Fruit fly (Drosophila melanogaster) whole organism, embryonic: ENCODE measurements around the gene Sas-4.

Experiments used
- Aef1 ChIP-seq: fragments of 200-800 bp; sonication (Bioruptor generic); IDR thresholded peaks from 3 replicates; pipeline ENCODE4 v1.3.6; 2022; ENCODE audit warnings: missing biosample characterization, missing genetic modification characterization
- Asciz ChIP-seq: fragments of 200-800 bp; sonication (Bioruptor generic); optimal IDR thresholded peaks from 2 replicates; lab custom pipeline; 2017; ENCODE audit warnings: missing biosample characterization, mild to moderate bottlenecking, missing genetic modification characterization, missing genetic modification reagents
- CG10267 ChIP-seq: fragments of 200-800 bp; sonication (Bioruptor generic); optimal IDR thresholded peaks from 2 replicates; lab custom pipeline; 2018; ENCODE audit warnings: missing biosample characterization, mild to moderate bottlenecking, missing genetic modification characterization, moderate library complexity
- CG11093 ChIP-seq: fragments of 200-800 bp; sonication (Bioruptor generic); IDR thresholded peaks from 3 replicates; pipeline ENCODE4 v1.3.6; 2022; ENCODE audit warnings: missing biosample characterization, missing genetic modification characterization
- CG11504 ChIP-seq: fragments of 200-800 bp; sonication (Bioruptor generic); optimal IDR thresholded peaks from 3 replicates; lab custom pipeline; 2019; ENCODE audit warnings: missing biosample characterization, mild to moderate bottlenecking, missing genetic modification characterization, moderate library complexity
- CG12299 ChIP-seq: fragments of 200-800 bp; sonication (Bioruptor generic); optimal IDR thresholded peaks from 2 replicates; lab custom pipeline; 2018; ENCODE audit warnings: missing biosample characterization, mild to moderate bottlenecking, missing genetic modification characterization
- CG12391 ChIP-seq: fragments of 200-800 bp; sonication (Bioruptor generic); optimal IDR thresholded peaks from 3 replicates; lab custom pipeline; 2018; ENCODE audit warnings: missing biosample characterization, mild to moderate bottlenecking, missing genetic modification characterization, moderate library complexity
- CG12659 ChIP-seq: fragments of 200-800 bp; sonication (Bioruptor generic); optimal IDR thresholded peaks from 3 replicates; lab custom pipeline; 2017; ENCODE audit warnings: mild to moderate bottlenecking, missing biosample characterization, missing genetic modification reagents, missing genetic modification characterization
- CG15011 ChIP-seq: fragments of 200-800 bp; sonication (Bioruptor generic); optimal IDR thresholded peaks from 3 replicates; lab custom pipeline; 2018; ENCODE audit warnings: missing biosample characterization, mild to moderate bottlenecking, missing genetic modification characterization
- CG15514 ChIP-seq: fragments of 200-800 bp; sonication (Bioruptor generic); optimal IDR thresholded peaks from 3 replicates; lab custom pipeline; 2017; ENCODE audit warnings: missing biosample characterization, missing genetic modification characterization, mild to moderate bottlenecking, moderate library complexity, missing genetic modification reagents
- CG15601 ChIP-seq: fragments of 200-800 bp; sonication (Bioruptor generic); optimal IDR thresholded peaks from 3 replicates; lab custom pipeline; 2019; ENCODE audit warnings: missing biosample characterization, mild to moderate bottlenecking, missing genetic modification characterization, moderate library complexity
- CG17328 ChIP-seq: fragments of 200-800 bp; sonication (Bioruptor generic); IDR thresholded peaks from 2 replicates; pipeline ENCODE4 v1.3.6; 2022; ENCODE audit warnings: missing biosample characterization, missing genetic modification characterization
- CG17829 ChIP-seq: fragments of 200-800 bp; optimal IDR thresholded peaks from 2 replicates; lab custom pipeline; 2019; ENCODE audit warnings: missing biosample characterization, mild to moderate bottlenecking, missing genetic modification characterization, moderate library complexity
- CG18011 ChIP-seq: fragments of 200-800 bp; sonication (Bioruptor generic); optimal IDR thresholded peaks from 2 replicates; lab custom pipeline; 2017; ENCODE audit warnings: missing biosample characterization, missing genetic modification characterization, mild to moderate bottlenecking, moderate library complexity, missing genotype
- CG18262 ChIP-seq: fragments of 200-800 bp; optimal IDR thresholded peaks from 3 replicates; lab custom pipeline; 2019; ENCODE audit warnings: missing biosample characterization, mild to moderate bottlenecking, missing genetic modification characterization, moderate library complexity
- CG34376 ChIP-seq: fragments of 200-800 bp; sonication (Bioruptor generic); optimal IDR thresholded peaks from 2 replicates; lab custom pipeline; 2018; ENCODE audit warnings: missing biosample characterization, mild to moderate bottlenecking, missing genetic modification characterization
- CG4707 ChIP-seq: fragments of 200-800 bp; sonication (Bioruptor generic); optimal IDR thresholded peaks from 2 replicates; lab custom pipeline; 2018; ENCODE audit warnings: missing biosample characterization, mild to moderate bottlenecking, missing genetic modification characterization, moderate library complexity
- CG7928 ChIP-seq: fragments of 200-800 bp; sonication (Bioruptor generic); optimal IDR thresholded peaks from 2 replicates; lab custom pipeline; 2017; ENCODE audit warnings: missing biosample characterization, mild to moderate bottlenecking, missing genetic modification characterization
- CG8388 ChIP-seq: fragments of 200-800 bp; sonication (Bioruptor generic); optimal IDR thresholded peaks from 2 replicates; lab custom pipeline; 2019; ENCODE audit warnings: missing biosample characterization, mild to moderate bottlenecking, missing genetic modification characterization, moderate library complexity
- CG9437 ChIP-seq: fragments of 200-800 bp; sonication (Bioruptor generic); optimal IDR thresholded peaks from 2 replicates; lab custom pipeline; 2018; ENCODE audit warnings: missing biosample characterization, mild to moderate bottlenecking, missing genetic modification characterization
- CTCF ChIP-seq: fragments of 200-800 bp; sonication (Bioruptor generic); optimal IDR thresholded peaks from 2 replicates; lab custom pipeline; 2017; ENCODE audit warnings: missing biosample characterization, mild to moderate bottlenecking, missing genetic modification characterization, moderate library complexity
- Camta ChIP-seq: fragments of 200-800 bp; sonication (Bioruptor generic); optimal IDR thresholded peaks from 2 replicates; lab custom pipeline; 2016; ENCODE audit warnings: missing biosample characterization, missing genetic modification characterization
- Doc3 ChIP-seq: fragments of 200-800 bp; sonication (Bioruptor generic); IDR thresholded peaks from 3 replicates; pipeline ENCODE4 v1.3.6; 2022; ENCODE audit warnings: missing biosample characterization, missing genetic modification characterization; ENCODE audit not compliant: partially characterized antibody
- Eip74EF ChIP-seq, 2 experiments: fragments of 200-800 bp in 1 of 2; fragments of >200 bp in 1 of 2; sonication (Bioruptor generic) in 1 of 2; optimal IDR thresholded peaks; 2 replicates each; lab custom pipeline; 2017 to 2019; ENCODE audit warnings: missing biosample characterization in 2 of 2, missing genetic modification characterization in 2 of 2, mild to moderate bottlenecking in 1 of 2, moderate library complexity in 1 of 2
- Ets65A ChIP-seq: fragments of 200-800 bp; sonication (Bioruptor generic); peaks from one replicate; lab custom pipeline; 2016; ENCODE audit warnings: missing biosample characterization, missing genetic modification characterization
- Fer3 ChIP-seq: fragments of 200-800 bp; sonication (Bioruptor generic); optimal IDR thresholded peaks from 2 replicates; lab custom pipeline; 2018; ENCODE audit warnings: missing biosample characterization, mild to moderate bottlenecking, missing genetic modification characterization, moderate library complexity
- H15 ChIP-seq: fragments of 200-800 bp; sonication (Bioruptor generic); IDR thresholded peaks from 3 replicates; pipeline ENCODE4 v1.3.6; 2022; ENCODE audit warnings: missing biosample characterization, missing genetic modification characterization
- MBD-R2 ChIP-seq: fragments of 200-800 bp; sonication (Bioruptor generic); IDR thresholded peaks from 2 replicates; pipeline ENCODE4 v1.3.6; 2022; ENCODE audit warnings: missing biosample characterization, missing genetic modification characterization
- Meics ChIP-seq: fragments of 200-800 bp; sonication (Bioruptor generic); optimal IDR thresholded peaks from 2 replicates; lab custom pipeline; 2017; ENCODE audit warnings: missing biosample characterization, mild to moderate bottlenecking, missing genetic modification characterization
- Poxn ChIP-seq: fragments of 200-800 bp; sonication (Bioruptor generic); IDR thresholded peaks from 2 replicates; pipeline ENCODE4 v1.3.6; 2022; ENCODE audit warnings: missing biosample characterization, missing genetic modification characterization
- Rx ChIP-seq: fragments of 200-800 bp; sonication (Bioruptor generic); IDR thresholded peaks from 2 replicates; pipeline ENCODE4 v1.3.6; 2022; ENCODE audit warnings: missing biosample characterization, missing genetic modification characterization
- YL-1 ChIP-seq: fragments of 200-800 bp; sonication (Bioruptor generic); optimal IDR thresholded peaks from 3 replicates; lab custom pipeline; 2017; ENCODE audit warnings: missing biosample characterization, mild to moderate bottlenecking, missing genetic modification characterization
- cg ChIP-seq: fragments of 200-800 bp; sonication (Bioruptor generic); optimal IDR thresholded peaks from 3 replicates; lab custom pipeline; 2019; ENCODE audit warnings: missing biosample characterization, mild to moderate bottlenecking, missing genetic modification characterization, moderate library complexity
- cwo ChIP-seq: fragments of 200-800 bp; sonication (Bioruptor generic); optimal IDR thresholded peaks from 3 replicates; lab custom pipeline; 2017; ENCODE audit warnings: missing biosample characterization, missing genetic modification characterization, mild to moderate bottlenecking, moderate library complexity, missing genetic modification reagents
- dan ChIP-seq: fragments of 200-800 bp; sonication (Bioruptor generic); IDR thresholded peaks from 2 replicates; pipeline ENCODE4 v1.3.6; 2022; ENCODE audit warnings: missing biosample characterization, missing genetic modification characterization
- eyg ChIP-seq: fragments of 200-800 bp; sonication (Bioruptor generic); optimal IDR thresholded peaks from 3 replicates; lab custom pipeline; 2016; ENCODE audit warnings: missing biosample characterization, missing genetic modification characterization
- fd3F ChIP-seq: fragments of 200-800 bp; sonication (Bioruptor generic); optimal IDR thresholded peaks from 2 replicates; lab custom pipeline; 2018; ENCODE audit warnings: missing biosample characterization, mild to moderate bottlenecking, missing genetic modification characterization, moderate library complexity
- jigr1 ChIP-seq: fragments of 200-800 bp; sonication (Bioruptor generic); IDR thresholded peaks from 3 replicates; pipeline ENCODE4 v1.3.6; 2022; ENCODE audit warnings: missing biosample characterization, missing genetic modification characterization
- jumu ChIP-seq: fragments of 200-800 bp; sonication (Bioruptor generic); optimal IDR thresholded peaks from 3 replicates; lab custom pipeline; 2016; ENCODE audit warnings: missing biosample characterization, missing genetic modification characterization
- lmd ChIP-seq: fragments of 200-800 bp; sonication (Bioruptor generic); IDR thresholded peaks from 2 replicates; pipeline ENCODE4 v1.3.6; 2022; ENCODE audit warnings: missing biosample characterization, missing genetic modification characterization
- mam ChIP-seq: fragments of 200-800 bp; sonication (Bioruptor generic); optimal IDR thresholded peaks from 3 replicates; lab custom pipeline; 2016; ENCODE audit warnings: missing biosample characterization, missing genetic modification characterization
- odd ChIP-seq: fragments of 200-800 bp; sonication (Bioruptor generic); optimal IDR thresholded peaks from 2 replicates; lab custom pipeline; 2017; ENCODE audit warnings: missing biosample characterization, mild to moderate bottlenecking, missing genetic modification characterization
- otp ChIP-seq: fragments of 200-800 bp; sonication (Bioruptor generic); IDR thresholded peaks from 3 replicates; pipeline ENCODE4, ENCODE4 v1.3.6; 2022; ENCODE audit warnings: missing biosample characterization, missing genetic modification characterization
- p53 ChIP-seq: fragments of 200-800 bp; sonication (Bioruptor generic); optimal IDR thresholded peaks from 2 replicates; lab custom pipeline; 2016; ENCODE audit warnings: missing biosample characterization, missing genetic modification characterization
- prd ChIP-seq, 3 experiments: fragments of >200 bp in 2 of 3; fragments of 200-800 bp in 1 of 3; sonication (Bioruptor generic) in 1 of 3; optimal IDR thresholded peaks in 2 of 3; IDR thresholded peaks in 1 of 3; 2 replicates in 2 of 3; 3 replicates in 1 of 3; pipeline versions ENCODE4 v1.3.6 to Lab custom; 2017 to 2022; ENCODE audit warnings: missing biosample characterization in 1 of 3, missing genetic modification characterization in 1 of 3
- salm ChIP-seq: fragments of 200-800 bp; sonication (Bioruptor generic); optimal IDR thresholded peaks from 2 replicates; lab custom pipeline; 2018; ENCODE audit warnings: missing biosample characterization, mild to moderate bottlenecking, missing genetic modification characterization
- stwl ChIP-seq: fragments of 200-800 bp; sonication (Bioruptor generic); optimal IDR thresholded peaks from 3 replicates; lab custom pipeline; 2018; ENCODE audit warnings: missing biosample characterization, mild to moderate bottlenecking, missing genetic modification characterization, moderate library complexity
- yki ChIP-seq: fragments of >200 bp; optimal IDR thresholded peaks from 3 replicates; lab custom pipeline; 2018

The Sas-4 gene

dm6 chr3R:7150544-7151406, at the start of gene Sas-4, which contains the start of gene gfzf:
Gene Sas-4 (plus strand): TSS chr3R:7151367.
Gene gfzf (minus strand): TSS chr3R:7150968.
- TF ChIP-seq cg = no peak
- TF ChIP-seq stwl (tag; lab: Kevin White, UChicago) = peak; percentile 39
- peak; percentile 92 for TF ChIP-seq CG10267 (tag; lab: Kevin White, UChicago)
- TF ChIP-seq jigr1 (GFP tag; lab: Robert Waterston, UW) = 0 out of 3 replicates have a peak, but pooled peaks have one; percentile 35
- TF ChIP-seq CG7928 (GFP tag; lab: Kevin White, UChicago) = peak; percentile 88
- peak; percentile 57 for TF ChIP-seq mam (GFP tag; lab: Kevin White, UChicago)
- TF ChIP-seq Ets65A (GFP tag; lab: Kevin White, UChicago) = peak; percentile 95
- peak; percentile 74; the same call in 1 of the 2 replicates for TF ChIP-seq lmd (GFP tag; lab: Robert Waterston, UW)
- TF ChIP-seq jumu = peak; percentile 51
- no peak for TF ChIP-seq CG11504 (tag; lab: Kevin White, UChicago)
- TF ChIP-seq CG12659 (GFP tag; lab: Kevin White, UChicago) = peak; percentile 64
- TF ChIP-seq eyg (GFP tag; lab: Kevin White, UChicago) = no peak
- TF ChIP-seq Meics = peak; percentile 51
- TF ChIP-seq CTCF = peak; percentile 2
- TF ChIP-seq salm (tag; lab: Kevin White, UChicago) = no peak
- TF ChIP-seq Eip74EF (GFP tag; optimal IDR thresholded peaks at IDR 0.05; lab: Kevin White, UChicago) = no peak
- TF ChIP-seq CG4707 = no peak
- TF ChIP-seq CG18262 = peak; percentile 62
- 0 out of 3 replicates have a peak, but pooled peaks have one; percentile 16 for TF ChIP-seq otp (GFP tag; lab: Robert Waterston, UW)
- peak; percentile 73 for TF ChIP-seq Aef1
- TF ChIP-seq CG17328 (GFP tag; lab: Robert Waterston, UW) = peak; percentile 48; the same call in 1 of the 2 replicates
- TF ChIP-seq YL-1 (GFP tag; lab: Kevin White, UChicago) = peak; percentile 65
- TF ChIP-seq CG12391 = peak; percentile 56
- peak; percentile 44; the same call in 1 of the 2 replicates for TF ChIP-seq Rx (GFP tag; lab: Robert Waterston, UW)
- no peak for TF ChIP-seq cwo (GFP tag; lab: Kevin White, UChicago)
- no peak for TF ChIP-seq Asciz
- peak; percentile 80; the same call in 2 of the 3 replicates for TF ChIP-seq CG11093 (GFP tag; lab: Robert Waterston, UW)
- peak; percentile 23 for TF ChIP-seq CG8388 (GFP tag; lab: Kevin White, UChicago)
- TF ChIP-seq odd (GFP tag; lab: Kevin White, UChicago) = no peak
- peak; percentile 38 for TF ChIP-seq CG15601 (tag; lab: Kevin White, UChicago)
- TF ChIP-seq CG12299 (tag; lab: Kevin White, UChicago) = no peak
- TF ChIP-seq CG15011 = no peak
- 0 out of 2 replicates have a peak, but pooled peaks have one; percentile 18 for TF ChIP-seq Poxn (GFP tag; lab: Robert Waterston, UW)
- TF ChIP-seq p53 (GFP tag; lab: Kevin White, UChicago) = no peak
- peak; percentile 63 for TF ChIP-seq CG18011 (GFP tag; lab: Kevin White, UChicago)
- TF ChIP-seq MBD-R2 (GFP tag; lab: Robert Waterston, UW) = peak; percentile 60
- TF ChIP-seq Camta (GFP tag; lab: Kevin White, UChicago) = peak; percentile 22
- peak; percentile 44 for TF ChIP-seq CG17829 (tag; lab: Kevin White, UChicago)
- peak; percentile 28 for TF ChIP-seq Fer3 (tag; lab: Kevin White, UChicago)
- TF ChIP-seq Doc3 (GFP tag; lab: Robert Waterston, UW) = no peak
- peak; percentile 47 for TF ChIP-seq CG15514 (GFP tag; lab: Kevin White, UChicago)
- TF ChIP-seq CG34376 (GFP tag; lab: Kevin White, UChicago) = no peak
- no peak for TF ChIP-seq dan (GFP tag; lab: Robert Waterston, UW)
- no peak for TF ChIP-seq prd (optimal IDR thresholded peaks at IDR 0.05; lab: Kevin White, UChicago)
- peak; percentile 71; the same call in 2 of the 3 replicates for TF ChIP-seq prd (GFP tag; IDR thresholded peaks at IDR 0.05; lab: Robert Waterston, UW)
- TF ChIP-seq CG9437 (GFP tag; lab: Kevin White, UChicago) = peak; percentile 60
- TF ChIP-seq fd3F = peak; percentile 45
- peak; percentile 46; the same call in 2 of the 3 replicates for TF ChIP-seq H15
- no peak for TF ChIP-seq yki (lab: Kevin White, UChicago)
